Fruit fly (Drosophila melanogaster) whole organism, embryonic: ENCODE data around the gene CG31431.

ENCODE experiments used
- CG10654 ChIP-seq: fragments of 200-800 bp; sonication (Bioruptor generic); optimal IDR thresholded peaks from 2 replicates; lab custom pipeline; 2016; ENCODE audit warnings: missing biosample characterization, missing genetic modification characterization
- CG11093 ChIP-seq: fragments of 200-800 bp; sonication (Bioruptor generic); IDR thresholded peaks from 3 replicates; pipeline ENCODE4 v1.3.6; 2022; ENCODE audit warnings: missing biosample characterization, missing genetic modification characterization
- CG11723 ChIP-seq: fragments of 200-800 bp; sonication (Bioruptor generic); optimal IDR thresholded peaks from 2 replicates; lab custom pipeline; 2017; ENCODE audit warnings: missing biosample characterization, mild to moderate bottlenecking, missing genetic modification characterization
- CG12071 ChIP-seq: fragments of 200-800 bp; sonication (Bioruptor generic); optimal IDR thresholded peaks from 3 replicates; lab custom pipeline; 2018; ENCODE audit warnings: missing biosample characterization, mild to moderate bottlenecking, missing genetic modification characterization
- CG12391 ChIP-seq: fragments of 200-800 bp; sonication (Bioruptor generic); optimal IDR thresholded peaks from 3 replicates; lab custom pipeline; 2018; ENCODE audit warnings: missing biosample characterization, mild to moderate bottlenecking, missing genetic modification characterization, moderate library complexity
- CG16779 ChIP-seq: fragments of 200-800 bp; sonication (Bioruptor generic); IDR thresholded peaks from 2 replicates; pipeline ENCODE4 v1.3.6; 2022; ENCODE audit warnings: missing biosample characterization, missing genetic modification characterization
- CG17568 ChIP-seq: fragments of 200-800 bp; sonication (Bioruptor generic); optimal IDR thresholded peaks from 2 replicates; lab custom pipeline; 2018; ENCODE audit warnings: missing biosample characterization, mild to moderate bottlenecking, missing genetic modification characterization, moderate library complexity
- CG1792 ChIP-seq: fragments of 200-800 bp; sonication (Bioruptor generic); optimal IDR thresholded peaks from 2 replicates; lab custom pipeline; 2016; ENCODE audit warnings: missing biosample characterization, missing genetic modification characterization
- CG18011 ChIP-seq: fragments of 200-800 bp; sonication (Bioruptor generic); optimal IDR thresholded peaks from 2 replicates; lab custom pipeline; 2017; ENCODE audit warnings: missing biosample characterization, missing genetic modification characterization, mild to moderate bottlenecking, moderate library complexity, missing genotype
- CG18764 ChIP-seq: fragments of 200-800 bp; sonication (Bioruptor generic); optimal IDR thresholded peaks from 3 replicates; lab custom pipeline; 2016; ENCODE audit warnings: missing biosample characterization, missing genetic modification characterization
- CG30403 ChIP-seq: fragments of 200-800 bp; sonication (Bioruptor generic); optimal IDR thresholded peaks from 3 replicates; lab custom pipeline; 2016; ENCODE audit warnings: missing biosample characterization, missing genetic modification characterization
- CG3407 ChIP-seq: fragments of 200-800 bp; sonication (Bioruptor generic); optimal IDR thresholded peaks from 2 replicates; lab custom pipeline; 2018; ENCODE audit warnings: missing biosample characterization, mild to moderate bottlenecking, missing genetic modification characterization
- CG3726 ChIP-seq: fragments of 200-800 bp; sonication (Bioruptor generic); IDR thresholded peaks from 3 replicates; pipeline ENCODE4, ENCODE4 v1.3.6; 2022; ENCODE audit warnings: missing biosample characterization, missing genetic modification characterization
- CG4854 ChIP-seq: fragments of 200-800 bp; sonication (Bioruptor generic); optimal IDR thresholded peaks from 2 replicates; lab custom pipeline; 2016; ENCODE audit warnings: missing biosample characterization, missing genetic modification characterization, inconsistent platforms
- CG6791 ChIP-seq: fragments of 200-800 bp; sonication (Bioruptor generic); IDR thresholded peaks from 3 replicates; pipeline ENCODE4 v1.3.6; 2022; ENCODE audit warnings: missing biosample characterization, missing genetic modification characterization; ENCODE audit not compliant: partially characterized antibody
- CG6813 ChIP-seq: fragments of 200-800 bp; sonication (Bioruptor generic); optimal IDR thresholded peaks from 2 replicates; lab custom pipeline; 2017; ENCODE audit warnings: missing biosample characterization, missing genetic modification characterization, mild to moderate bottlenecking, moderate library complexity, missing genetic modification reagents
- CG7372 ChIP-seq: fragments of 200-800 bp; sonication (Bioruptor generic); IDR thresholded peaks from 2 replicates; pipeline ENCODE4 v1.3.6; 2022; ENCODE audit warnings: missing biosample characterization, missing genetic modification characterization
- CG9797 ChIP-seq: fragments of 200-800 bp; sonication (Bioruptor generic); optimal IDR thresholded peaks from 3 replicates; lab custom pipeline; 2018; ENCODE audit warnings: missing biosample characterization, mild to moderate bottlenecking, missing genetic modification characterization
- D ChIP-seq, 2 experiments: fragments of 200-800 bp in 1 of 2; fragments of >200 bp in 1 of 2; sonication (Bioruptor generic) in 1 of 2; optimal IDR thresholded peaks; 2 replicates in 1 of 2; 3 replicates in 1 of 2; lab custom pipeline; 2017; ENCODE audit warnings: mild to moderate bottlenecking in 1 of 2, missing biosample characterization in 1 of 2, missing genetic modification characterization in 1 of 2, missing genetic modification reagents in 1 of 2
- Dfd ChIP-seq, 2 experiments: fragments of >200 bp; optimal IDR thresholded peaks; 2 replicates each; lab custom pipeline; 2017; ENCODE audit warnings: missing biosample characterization in 2 of 2, missing genetic modification characterization in 2 of 2
- Dip3 ChIP-seq: fragments of 200-800 bp; sonication (Bioruptor generic); optimal IDR thresholded peaks from 3 replicates; lab custom pipeline; 2016; ENCODE audit warnings: missing biosample characterization, missing genetic modification characterization
- HmgZ ChIP-seq: fragments of 200-800 bp; sonication (Bioruptor generic); optimal IDR thresholded peaks from 2 replicates; lab custom pipeline; 2018; ENCODE audit warnings: missing biosample characterization, mild to moderate bottlenecking, missing genetic modification characterization
- Hr78 ChIP-seq, 2 experiments: fragments of 200-800 bp in 1 of 2; fragments of >200 bp in 1 of 2; sonication (Bioruptor generic) in 1 of 2; optimal IDR thresholded peaks; 2 replicates each; lab custom pipeline; 2017 to 2019; ENCODE audit warnings: missing biosample characterization in 2 of 2, missing genetic modification characterization in 2 of 2, mild to moderate bottlenecking in 1 of 2, moderate library complexity in 1 of 2
- Lim3 ChIP-seq: fragments of 200-800 bp; sonication (Bioruptor generic); IDR thresholded peaks from 2 replicates; pipeline ENCODE4 v1.3.6; 2022; ENCODE audit warnings: missing biosample characterization, missing genetic modification characterization
- Meics ChIP-seq: fragments of 200-800 bp; sonication (Bioruptor generic); optimal IDR thresholded peaks from 2 replicates; lab custom pipeline; 2017; ENCODE audit warnings: missing biosample characterization, mild to moderate bottlenecking, missing genetic modification characterization
- NfI ChIP-seq: fragments of 200-800 bp; sonication (Bioruptor generic); optimal IDR thresholded peaks from 3 replicates; lab custom pipeline; 2018; ENCODE audit warnings: missing biosample characterization, mild to moderate bottlenecking, missing genetic modification characterization, moderate library complexity
- Usf ChIP-seq: fragments of 200-800 bp; sonication (Bioruptor generic); optimal IDR thresholded peaks from 2 replicates; lab custom pipeline; 2017; ENCODE audit warnings: missing genotype, missing biosample characterization, missing genetic modification characterization
- ab ChIP-seq: fragments of 200-800 bp; sonication (Bioruptor generic); optimal IDR thresholded peaks from 2 replicates; lab custom pipeline; 2016; ENCODE audit warnings: missing biosample characterization, missing genetic modification characterization
- bab2 ChIP-seq: fragments of 200-800 bp; sonication (Bioruptor generic); optimal IDR thresholded peaks from 2 replicates; lab custom pipeline; 2016; ENCODE audit warnings: missing biosample characterization, missing genetic modification characterization
- cg ChIP-seq: fragments of 200-800 bp; sonication (Bioruptor generic); optimal IDR thresholded peaks from 3 replicates; lab custom pipeline; 2019; ENCODE audit warnings: missing biosample characterization, mild to moderate bottlenecking, missing genetic modification characterization, moderate library complexity
- crp ChIP-seq, 2 experiments: fragments of 200-800 bp; sonication (Bioruptor generic); optimal IDR thresholded peaks; 2 replicates in 1 of 2; 3 replicates in 1 of 2; lab custom pipeline; 2017; ENCODE audit warnings: missing biosample characterization in 2 of 2, missing genetic modification characterization in 2 of 2, mild to moderate bottlenecking in 1 of 2, moderate library complexity in 1 of 2
- disco-r ChIP-seq: fragments of 200-800 bp; sonication (Bioruptor generic); optimal IDR thresholded peaks from 2 replicates; lab custom pipeline; 2016; ENCODE audit warnings: missing biosample characterization, missing genetic modification characterization
- fd102C ChIP-seq: fragments of 200-800 bp; sonication (Bioruptor generic); optimal IDR thresholded peaks from 2 replicates; lab custom pipeline; 2018; ENCODE audit warnings: missing biosample characterization, mild to moderate bottlenecking, missing genetic modification characterization, moderate library complexity
- grn ChIP-seq: fragments of 200-800 bp; sonication (Bioruptor generic); optimal IDR thresholded peaks from 3 replicates; lab custom pipeline; 2017; ENCODE audit warnings: missing biosample characterization, missing genetic modification characterization
- hb ChIP-seq: fragments of 200-800 bp; sonication (Bioruptor generic); IDR thresholded peaks from 3 replicates; pipeline ENCODE4 v1.3.6; 2022; ENCODE audit warnings: missing biosample characterization, missing genetic modification characterization; ENCODE audit not compliant: partially characterized antibody
- klu ChIP-seq: fragments of 200-800 bp; sonication (Bioruptor generic); IDR thresholded peaks from 2 replicates; pipeline ENCODE4 v1.3.6; 2022; ENCODE audit warnings: missing biosample characterization, missing genetic modification characterization
- lilli ChIP-seq: fragments of 200-800 bp; sonication (Bioruptor generic); optimal IDR thresholded peaks from 3 replicates; lab custom pipeline; 2016; ENCODE audit warnings: missing biosample characterization, missing genetic modification characterization
- lmd ChIP-seq: fragments of 200-800 bp; sonication (Bioruptor generic); IDR thresholded peaks from 2 replicates; pipeline ENCODE4 v1.3.6; 2022; ENCODE audit warnings: missing biosample characterization, missing genetic modification characterization
- lov ChIP-seq, 2 experiments: fragments of 200-800 bp in 1 of 2; fragments of >200 bp in 1 of 2; sonication (Bioruptor generic) in 1 of 2; IDR thresholded peaks in 1 of 2; optimal IDR thresholded peaks in 1 of 2; 2 replicates in 1 of 2; 3 replicates in 1 of 2; pipeline versions ENCODE4 v1.3.6 to Lab custom; 2017 to 2022; ENCODE audit warnings: missing biosample characterization in 1 of 2, missing genetic modification characterization in 1 of 2
- p53 ChIP-seq: fragments of 200-800 bp; sonication (Bioruptor generic); optimal IDR thresholded peaks from 2 replicates; lab custom pipeline; 2016; ENCODE audit warnings: missing biosample characterization, missing genetic modification characterization
- phol ChIP-seq: fragments of 200-800 bp; sonication (Bioruptor generic); optimal IDR thresholded peaks from 3 replicates; lab custom pipeline; 2018; ENCODE audit warnings: missing biosample characterization, mild to moderate bottlenecking, missing genetic modification characterization, moderate library complexity
- pnt ChIP-seq: fragments of 200-800 bp; sonication (Bioruptor generic); optimal IDR thresholded peaks from 3 replicates; lab custom pipeline; 2016; ENCODE audit warnings: missing biosample characterization, missing genetic modification characterization
- repo ChIP-seq: fragments of 200-800 bp; sonication (Bioruptor generic); optimal IDR thresholded peaks from 2 replicates; lab custom pipeline; 2016; ENCODE audit warnings: missing biosample characterization, missing genetic modification characterization
- sd ChIP-seq: fragments of 200-800 bp; sonication (Bioruptor generic); optimal IDR thresholded peaks from 3 replicates; lab custom pipeline; 2018; ENCODE audit warnings: missing biosample characterization, mild to moderate bottlenecking, missing genetic modification characterization, moderate library complexity
- sisA ChIP-seq: fragments of 200-800 bp; sonication (Bioruptor generic); IDR thresholded peaks from 2 replicates; pipeline ENCODE4 v1.3.6; 2022; ENCODE audit warnings: missing biosample characterization, missing genetic modification characterization
- tna ChIP-seq: fragments of 200-800 bp; sonication (Bioruptor generic); IDR thresholded peaks from 2 replicates; pipeline ENCODE4 v1.3.6; 2022; ENCODE audit warnings: missing biosample characterization, missing genetic modification characterization; ENCODE audit not compliant: partially characterized antibody
- trh ChIP-seq: fragments of 200-800 bp; sonication (Bioruptor generic); optimal IDR thresholded peaks from 2 replicates; lab custom pipeline; 2016; ENCODE audit warnings: missing biosample characterization, missing genetic modification characterization
- tup ChIP-seq: fragments of 200-800 bp; sonication (Bioruptor generic); optimal IDR thresholded peaks from 2 replicates; lab custom pipeline; 2016; ENCODE audit warnings: missing biosample characterization, mild to moderate bottlenecking, missing genetic modification characterization, moderate library complexity

CG31431 gene

dm6 chr3R:21828040-21828526, 42.4 kb upstream of the CG31431 start (continued):
- TF ChIP-seq CG9797 (no peak), HmgZ (tag; lab: Kevin White, UChicago) (peak; percentile 20), CG12391 (tag; lab: Kevin White, UChicago) (peak; percentile 83), p53 (peak; percentile 34), tup (GFP tag; lab: Kevin White, UChicago) (peak; percentile 46), repo (GFP tag; lab: Kevin White, UChicago) (no peak), CG30403 (GFP tag; lab: Kevin White, UChicago) (peak; percentile 64), CG10654 (GFP tag; lab: Kevin White, UChicago) (peak; percentile 59), sisA (peak; percentile 75), CG7372 (GFP tag; lab: Robert Waterston, UW) (peak; percentile 42; the same call in 1 of the 2 replicates), Usf (GFP tag; lab: Kevin White, UChicago) (peak; percentile 60), D (optimal IDR thresholded peaks at IDR 0.05; lab: Kevin White, UChicago) (no peak), D (GFP tag; optimal IDR thresholded peaks at IDR 0.05; lab: Kevin White, UChicago) (peak; percentile 79), Meics (GFP tag; lab: Kevin White, UChicago) (no peak), CG11723 (GFP tag; lab: Kevin White, UChicago) (no peak), hb (peak; percentile 56; the same call in 1 of the 3 replicates), crp (GFP tag; optimal IDR thresholded peaks at IDR 0.05; lab: Kevin White, UChicago) (no peak), lov (optimal IDR thresholded peaks at IDR 0.05; lab: Kevin White, UChicago) (no peak), lov (GFP tag; IDR thresholded peaks at IDR 0.05; lab: Robert Waterston, UW) (peak; percentile 83; the same call in 2 of the 3 replicates), klu (no peak), NfI (GFP tag; lab: Kevin White, UChicago) (peak; percentile 28), disco-r (GFP tag; lab: Kevin White, UChicago) (peak; percentile 7), sd (tag; lab: Kevin White, UChicago) (peak; percentile 31), phol (peak; percentile 87), CG3407 (GFP tag; lab: Kevin White, UChicago) (peak; percentile 50), Dip3 (GFP tag; lab: Kevin White, UChicago) (no peak), CG11093 (peak; percentile 71; the same call in 2 of the 3 replicates), CG3726 (GFP tag; lab: Robert Waterston, UW) (peak; percentile 65; the same call in 2 of the 3 replicates), grn (GFP tag; lab: Kevin White, UChicago) (peak; percentile 41), lilli (GFP tag; lab: Kevin White, UChicago) (peak; percentile 70), cg (no peak), tna (GFP tag; lab: Robert Waterston, UW) (no peak), CG1792 (peak; percentile 46), CG18764 (GFP tag; lab: Kevin White, UChicago) (peak; percentile 33), CG4854 (peak; percentile 1), ab (GFP tag; lab: Kevin White, UChicago) (peak; percentile 53), CG18011 (GFP tag; lab: Kevin White, UChicago) (no peak), CG16779 (GFP tag; lab: Robert Waterston, UW) (no peak), Dfd (GFP tag; optimal IDR thresholded peaks at IDR 0.05; lab: Kevin White, UChicago) (no peak), CG6791 (GFP tag; lab: Robert Waterston, UW) (peak; percentile 65), CG17568 (no peak), bab2 (GFP tag; lab: Kevin White, UChicago) (peak; percentile 81), Lim3 (GFP tag; lab: Robert Waterston, UW) (0 out of 2 replicates have a peak, but pooled peaks have one; percentile 23), Hr78 (GFP tag; optimal IDR thresholded peaks at IDR 0.05; lab: Kevin White, UChicago) (peak in 1 of 2 experiments; percentile 36), CG12071 (no peak), trh (GFP tag; lab: Kevin White, UChicago) (no peak), fd102C (no peak), lmd (GFP tag; lab: Robert Waterston, UW) (peak; percentile 77), CG6813 (GFP tag; lab: Kevin White, UChicago) (peak; percentile 52), pnt (GFP tag; lab: Kevin White, UChicago) (peak; percentile 85)
